Fruit fly (Drosophila melanogaster): ENCODE results near the gene beta-Spec.

- TF ChIP-seq CG8478 (optimal IDR thresholded peaks at IDR 0.05) (no peak), CTCF (optimal IDR thresholded peaks at IDR 0.05) (no peak)
These were observed 56.6 kb downstream of the beta-Spec start for dm6 chrX:17713740-17714135.
